Worm (Caenorhabditis elegans): ENCODE data around the gene clec-126.

The clec-126 gene

DNA sequence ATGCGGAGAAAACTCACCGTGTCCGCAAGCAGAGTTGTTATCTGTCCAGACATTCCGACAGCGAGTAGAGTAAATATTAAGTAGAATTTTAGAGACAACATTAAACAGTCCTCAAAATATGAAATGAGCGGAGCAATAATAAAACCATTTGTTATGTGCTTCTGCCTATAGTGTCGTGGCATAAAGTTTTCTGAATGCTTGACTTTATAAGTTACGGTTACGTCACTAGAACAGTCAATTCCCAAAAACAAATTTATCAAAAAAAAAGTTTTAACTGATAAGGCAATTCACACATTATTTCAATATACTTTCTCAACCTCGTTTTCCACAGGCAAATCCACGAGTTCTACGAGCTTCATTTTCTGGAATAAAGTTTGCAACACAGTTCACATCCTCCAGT is 49.8 kb downstream of the clec-126 start, which contains the start of gene clec-127:
Gene clec-127, minus strand, starts transcription at position 101 of the 400 bp plus-strand sequence.
- TF ChIP-seq unc-62 (GFP tag; optimal IDR thresholded peaks at IDR 0.05) (no peak), snpc-1.1 (tag; optimal IDR thresholded peaks at IDR 0.05; ENCODE audit: insufficient read depth) (no peak), K12H6.12 (tag; optimal IDR thresholded peaks at IDR 0.05) (no peak), T07F8.4 (tag; optimal IDR thresholded peaks at IDR 0.05) (no peak), F10E7.11 (tag; optimal IDR thresholded peaks at IDR 0.05) (no peak), hrde-1 (tag; optimal IDR thresholded peaks at IDR 0.05; ENCODE audit: borderline replicate concordance) (no peak), ztf-26 (tag; optimal IDR thresholded peaks at IDR 0.05) (no peak), lin-54 (GFP tag; optimal IDR thresholded peaks at IDR 0.05) (no peak), nhr-80 (tag; optimal IDR thresholded peaks at IDR 0.05) (no peak), tbx-9 (tag; optimal IDR thresholded peaks at IDR 0.05; ENCODE audit: borderline replicate concordance) (no peak), D2030.7 (GFP tag; IDR thresholded peaks at IDR 0.05) (no peak), ztf-6 (GFP tag; IDR thresholded peaks at IDR 0.05) (no peak), lsy-27 (tag; optimal IDR thresholded peaks at IDR 0.05; ENCODE audit: borderline replicate concordance, insufficient read depth) (no peak), rpc-1 (optimal IDR thresholded peaks at IDR 0.05) (no peak), rpc-1 (tag; optimal IDR thresholded peaks at IDR 0.05) (no peak), ztf-18 (tag; optimal IDR thresholded peaks at IDR 0.05) (no peak), aptf-2 (GFP tag; conservative IDR thresholded peaks at IDR 0.05) (no peak), T26A5.8 (tag; optimal IDR thresholded peaks at IDR 0.05) (no peak)
